Fruit fly (Drosophila melanogaster) ovary, adult (tissue): Measurements from ENCODE around the gene MBD-R2.

Experiments used
- CG17801 ChIP-seq: fragments of 200-800 bp; optimal IDR thresholded peaks from 2 replicates; lab custom pipeline; 2019; ENCODE audit warnings: missing biosample characterization, mild to moderate bottlenecking, missing genetic modification characterization, moderate library complexity; ENCODE audit not compliant: partially characterized antibody

The MBD-R2 gene

dm6 chr3R:12352003-12352402 is 4.1 kb downstream of the MBD-R2 start, which contains the start of gene CG10041:
Gene CG10041, minus strand, starts transcription at chr3R:12352103.
- TF ChIP-seq CG17801: no peak

dm6 chr3R:12350497-12350896 is 5.6 kb downstream of the MBD-R2 start, which contains the start of gene CG10038:
Gene CG10038, minus strand, starts transcription at chr3R:12350644.
- TF ChIP-seq CG17801: no peak

dm6 chr3R:12347659-12348058 is 8.4 kb downstream of the MBD-R2 start:
- no peak for TF ChIP-seq CG17801

- TF ChIP-seq CG17801: no peak
Observed at dm6 chr3R:12345989-12346388, 10.1 kb downstream of the MBD-R2 start.

dm6 chr3R:12344914-12345549 is 11.0 kb downstream of the MBD-R2 start:
- no peak for TF ChIP-seq CG17801

- TF ChIP-seq CG17801: no peak
Observed at dm6 chr3R:12341374-12341773, 14.7 kb downstream of the MBD-R2 start, which contains the start of gene Sgsf. Gene Sgsf, plus strand, starts transcription at chr3R:12341674.

- no peak for TF ChIP-seq CG17801
Observed at dm6 chr3R:12329827-12330226, 26.2 kb downstream of the MBD-R2 start.

- TF ChIP-seq CG17801: no peak
Observed at dm6 chr3R:12326855-12327254, 29.2 kb downstream of the MBD-R2 start.

- no peak for TF ChIP-seq CG17801
Observed at dm6 chr3R:12323221-12323620, 32.8 kb downstream of the MBD-R2 start, which contains the start of gene CG10013. Gene CG10013, plus strand, starts transcription at chr3R:12323521.

dm6 chr3R:12317325-12317724 is 38.7 kb downstream of the MBD-R2 start:
- TF ChIP-seq CG17801: no peak

- TF ChIP-seq CG17801: no peak
Observed at dm6 chr3R:12316420-12316819, 39.6 kb downstream of the MBD-R2 start.

- TF ChIP-seq CG17801: no peak
Observed at dm6 chr3R:12315455-12315854, 40.6 kb downstream of the MBD-R2 start.

- TF ChIP-seq CG17801: no peak
Observed at dm6 chr3R:12314236-12314635, 41.8 kb downstream of the MBD-R2 start.

dm6 chr3R:12311053-12311452 is 45.0 kb downstream of the MBD-R2 start, which contains the start of gene CG4066:
Gene CG4066, plus strand, starts transcription at chr3R:12311353.
- no peak for TF ChIP-seq CG17801

dm6 chr3R:12307569-12307968 is 48.5 kb downstream of the MBD-R2 start:
- TF ChIP-seq CG17801: no peak

dm6 chr3R:12302915-12303314 is 53.1 kb downstream of the MBD-R2 start:
- no peak for TF ChIP-seq CG17801
